In the genomic region with DNA sequence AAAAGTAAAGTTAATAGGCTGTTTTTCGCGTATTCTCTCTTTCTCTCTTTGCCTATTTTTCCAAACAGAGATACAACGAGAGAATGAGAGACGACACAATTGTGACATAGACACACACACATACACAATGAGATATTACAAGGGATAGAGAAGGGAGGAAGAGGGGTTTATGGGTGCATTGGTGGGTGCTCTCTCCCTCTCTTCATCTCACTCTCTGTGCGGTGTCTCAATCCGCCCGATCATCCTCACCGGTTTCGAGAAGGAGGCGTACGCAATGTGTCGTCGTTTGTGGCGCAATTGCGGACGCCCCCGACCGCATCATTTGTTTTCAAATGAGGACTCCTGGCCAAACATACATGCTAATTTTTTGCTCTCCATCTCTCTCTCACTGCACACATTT, we compare ENCODE assay signal across 5 worm cellular contexts.
A peak's percentile ranks its signal among the peaks of the same experiment; 100 is the strongest.
TF ChIP-seq lines count a peak whose summit lies in the region.

No protein-coding gene starts in this region.

TF ChIP-seq in whole organism, L1 larva, 84 proteins besides CTCF, POLR2A, EP300 and RAD21 (continues in another document):
- TF ChIP-seq nhr-77 (tag; optimal IDR thresholded peaks at IDR 0.05; lab: Kevin White, UChicago) (peak; percentile 86), ceh-63 (GFP tag; optimal IDR thresholded peaks at IDR 0.05; lab: Kevin White, UChicago) (peak; percentile 26), grh-1 (GFP tag; IDR thresholded peaks at IDR 0.05; lab: Robert Waterston, UW) (peak; percentile 68), sup-37 (GFP tag; optimal IDR thresholded peaks at IDR 0.05; lab: Kevin White, UChicago) (peak; percentile 28), C04F5.9 (tag; optimal IDR thresholded peaks at IDR 0.05; lab: Kevin White, UChicago) (no peak), sptf-1 (tag; optimal IDR thresholded peaks at IDR 0.05; lab: Kevin White, UChicago) (no peak), C16A3.4 (tag; optimal IDR thresholded peaks at IDR 0.05; lab: Kevin White, UChicago) (peak; percentile 96), tlp-1 (tag; optimal IDR thresholded peaks at IDR 0.05; lab: Kevin White, UChicago) (no peak), fkh-8 (tag; optimal IDR thresholded peaks at IDR 0.05; lab: Kevin White, UChicago) (peak; percentile 95), unc-62 (GFP tag; optimal IDR thresholded peaks at IDR 0.05; lab: Kevin White, UChicago) (no peak), Y116A8C.19 (tag; optimal IDR thresholded peaks at IDR 0.05; lab: Kevin White, UChicago; ENCODE audit: borderline replicate concordance) (no peak), hlh-17 (GFP tag; optimal IDR thresholded peaks at IDR 0.05; lab: Kevin White, UChicago; ENCODE audit: borderline replicate concordance) (no peak), nhr-47 (tag; optimal IDR thresholded peaks at IDR 0.05; lab: Kevin White, UChicago) (peak; percentile 95), egl-27 (tag; optimal IDR thresholded peaks at IDR 0.05; lab: Kevin White, UChicago) (peak; percentile 75 to 76), nhr-76 (tag; optimal IDR thresholded peaks at IDR 0.05; lab: Kevin White, UChicago) (peak; percentile 60), lin-15B (tag; optimal IDR thresholded peaks at IDR 0.05; lab: Kevin White, UChicago) (peak; percentile 14), egl-13 (tag; optimal IDR thresholded peaks at IDR 0.05; lab: Kevin White, UChicago) (peak; percentile 85)

TF ChIP-seq in whole organism, L3 larva, 47 proteins besides CTCF, POLR2A, EP300 and RAD21 (continues in another document):
- TF ChIP-seq zag-1 (tag; optimal IDR thresholded peaks at IDR 0.05; lab: Kevin White, UChicago) = peak; percentile 79
- TF ChIP-seq skn-1 (tag; optimal IDR thresholded peaks at IDR 0.05; lab: Kevin White, UChicago) = peak; percentile 78
- peak; percentile 92 for TF ChIP-seq nhr-23 (tag; optimal IDR thresholded peaks at IDR 0.05; lab: Kevin White, UChicago)
- peak; percentile 10 for TF ChIP-seq fos-1 (tag; optimal IDR thresholded peaks at IDR 0.05; lab: Kevin White, UChicago)
- TF ChIP-seq nhr-43 (tag; optimal IDR thresholded peaks at IDR 0.05; lab: Kevin White, UChicago; ENCODE audit: poor library complexity, severe bottlenecking) = peak; percentile 78
- peak; percentile 93 for TF ChIP-seq fkh-10 (GFP tag; optimal IDR thresholded peaks at IDR 0.05; lab: Kevin White, UChicago)
- no peak for TF ChIP-seq nhr-12 (tag; optimal IDR thresholded peaks at IDR 0.05; lab: Kevin White, UChicago)
- peak; percentile 39 for TF ChIP-seq ztf-11 (tag; optimal IDR thresholded peaks at IDR 0.05; lab: Kevin White, UChicago)
- TF ChIP-seq egl-27 (tag; optimal IDR thresholded peaks at IDR 0.05; lab: Kevin White, UChicago) = peak; percentile 76
- peak; percentile 91 for TF ChIP-seq nfya-1 (tag; optimal IDR thresholded peaks at IDR 0.05; lab: Kevin White, UChicago; ENCODE audit: insufficient read depth)
- TF ChIP-seq elt-3 (tag; optimal IDR thresholded peaks at IDR 0.05; lab: Kevin White, UChicago) = no peak
- peak; percentile 97 for TF ChIP-seq lin-39 (tag; optimal IDR thresholded peaks at IDR 0.05; lab: Kevin White, UChicago)
- peak; percentile 77 for TF ChIP-seq nhr-11 (tag; optimal IDR thresholded peaks at IDR 0.05; lab: Kevin White, UChicago)
- TF ChIP-seq ama-1 (optimal IDR thresholded peaks at IDR 0.05; lab: Kevin White, UChicago) = no peak
- TF ChIP-seq elt-2 (tag; optimal IDR thresholded peaks at IDR 0.05; lab: Kevin White, UChicago) = peak; percentile 43
- TF ChIP-seq nhr-28 (tag; optimal IDR thresholded peaks at IDR 0.05; lab: Kevin White, UChicago) = no peak
- TF ChIP-seq nhr-237 (tag; optimal IDR thresholded peaks at IDR 0.05; lab: Kevin White, UChicago) = no peak

TF ChIP-seq in whole organism, early embryonic, 17 proteins besides CTCF, POLR2A, EP300 and RAD21:
- TF ChIP-seq sea-1 (GFP tag; conservative IDR thresholded peaks at IDR 0.05; lab: Robert Waterston, UW) = peak; percentile 68; the same call in 1 of the 2 replicates
- TF ChIP-seq hmg-4 (GFP tag; optimal IDR thresholded peaks at IDR 0.05; lab: Kevin White, UChicago) = peak; percentile 98
- no peak for TF ChIP-seq hmbx-1 (tag; optimal IDR thresholded peaks at IDR 0.05; lab: Kevin White, UChicago)
- peak; percentile 23; the same call in 1 of the 2 replicates for TF ChIP-seq pes-1 (GFP tag; IDR thresholded peaks at IDR 0.05; lab: Robert Waterston, UW)
- peak; percentile 64 for TF ChIP-seq scrt-1 (GFP tag; IDR thresholded peaks at IDR 0.05; lab: Robert Waterston, UW)
- no peak for TF ChIP-seq tra-4 (tag; optimal IDR thresholded peaks at IDR 0.05; lab: Kevin White, UChicago)
- TF ChIP-seq ama-1 (optimal IDR thresholded peaks at IDR 0.05; lab: Kevin White, UChicago) = no peak
- TF ChIP-seq flt-1 (GFP tag; IDR thresholded peaks at IDR 0.05; lab: Robert Waterston, UW) = peak; percentile 57; the same call in 1 of the 2 replicates
- peak; percentile 69 for TF ChIP-seq ets-7 (tag; optimal IDR thresholded peaks at IDR 0.05; lab: Kevin White, UChicago)
- TF ChIP-seq tbx-11 (GFP tag; IDR thresholded peaks at IDR 0.05; lab: Robert Waterston, UW) = peak; percentile 25; the same call in 1 of the 2 replicates
- no peak for TF ChIP-seq ceh-13 (GFP tag; optimal IDR thresholded peaks at IDR 0.05; lab: Kevin White, UChicago)
- peak; percentile 38 for TF ChIP-seq ceh-36 (tag; optimal IDR thresholded peaks at IDR 0.05; lab: Kevin White, UChicago)
- peak; percentile 67 for TF ChIP-seq aly-1 (tag; optimal IDR thresholded peaks at IDR 0.05; lab: Kevin White, UChicago)
- TF ChIP-seq F13C5.2 (tag; optimal IDR thresholded peaks at IDR 0.05; lab: Kevin White, UChicago) = peak; percentile 95
- TF ChIP-seq hnd-1 (tag; optimal IDR thresholded peaks at IDR 0.05; lab: Kevin White, UChicago) = peak; percentile 10
- TF ChIP-seq tbx-37 (GFP tag; conservative IDR thresholded peaks at IDR 0.05; lab: Robert Waterston, UW) = no peak
- peak; percentile 36 for TF ChIP-seq B0310.2 (tag; optimal IDR thresholded peaks at IDR 0.05; lab: Kevin White, UChicago)

TF ChIP-seq in whole organism, midembryonic, 9 proteins besides CTCF, POLR2A, EP300 and RAD21:
- TF ChIP-seq cog-1 (tag; optimal IDR thresholded peaks at IDR 0.05; lab: Kevin White, UChicago) (peak; percentile 96), klf-2 (GFP tag; conservative IDR thresholded peaks at IDR 0.05; lab: Robert Waterston, UW) (peak; percentile 59; the same call in 1 of the 2 replicates), ztf-23 (GFP tag; IDR thresholded peaks at IDR 0.05; lab: Robert Waterston, UW) (peak; percentile 69; the same call in 1 of the 2 replicates), T22C8.4 (GFP tag; IDR thresholded peaks at IDR 0.05; lab: Robert Waterston, UW) (no peak), ztf-29 (GFP tag; IDR thresholded peaks at IDR 0.05; lab: Robert Waterston, UW) (no peak), flt-1 (GFP tag; IDR thresholded peaks at IDR 0.05; lab: Robert Waterston, UW) (peak; percentile 79), med-1 (GFP tag; optimal IDR thresholded peaks at IDR 0.05; lab: Kevin White, UChicago; ENCODE audit: insufficient read depth) (no peak), ref-1 (GFP tag; conservative IDR thresholded peaks at IDR 0.05; lab: Robert Waterston, UW) (no peak), tab-1 (GFP tag; IDR thresholded peaks at IDR 0.05; lab: Robert Waterston, UW) (peak; percentile 80)

TF ChIP-seq in whole organism, young adult, 124 proteins besides CTCF, POLR2A, EP300 and RAD21 (continues in another document):
- TF ChIP-seq rpc-1 (optimal IDR thresholded peaks at IDR 0.05; lab: Kevin White, UChicago) = no peak
- no peak for TF ChIP-seq rpc-1 (tag; optimal IDR thresholded peaks at IDR 0.05; lab: Kevin White, UChicago)
- no peak for TF ChIP-seq ztf-18 (tag; optimal IDR thresholded peaks at IDR 0.05; lab: Kevin White, UChicago)
- no peak for TF ChIP-seq F22D6.2 (tag; optimal IDR thresholded peaks at IDR 0.05; lab: Kevin White, UChicago)
- TF ChIP-seq attf-5 (GFP tag; optimal IDR thresholded peaks at IDR 0.05; lab: Kevin White, UChicago) = peak; percentile 80
- peak; percentile 71 for TF ChIP-seq pbrm-1 (GFP tag; IDR thresholded peaks at IDR 0.05; lab: Robert Waterston, UW)
- TF ChIP-seq efl-1 (GFP tag; optimal IDR thresholded peaks at IDR 0.05; lab: Kevin White, UChicago) = peak; percentile 17
- TF ChIP-seq egl-18 (GFP tag; IDR thresholded peaks at IDR 0.05; lab: Robert Waterston, UW) = no peak
- peak in 1 of 2 experiments; percentile 28 for TF ChIP-seq let-607 (tag; optimal IDR thresholded peaks at IDR 0.05; lab: Kevin White, UChicago)
- peak; percentile 20 for TF ChIP-seq atf-7 (tag; optimal IDR thresholded peaks at IDR 0.05; lab: Kevin White, UChicago)
- TF ChIP-seq F23B12.7 (tag; optimal IDR thresholded peaks at IDR 0.05; lab: Kevin White, UChicago; ENCODE audit: insufficient read depth) = peak; percentile 4
- TF ChIP-seq cebp-1 (GFP tag; IDR thresholded peaks at IDR 0.05; lab: Robert Waterston, UW) = 0 out of 2 replicates have a peak, but pooled peaks have one; percentile 21
- TF ChIP-seq cebp-1 (tag; optimal IDR thresholded peaks at IDR 0.05; lab: Kevin White, UChicago) = peak; percentile 84
- peak; percentile 39 for TF ChIP-seq athp-1 (tag; optimal IDR thresholded peaks at IDR 0.05; lab: Kevin White, UChicago)
- no peak for TF ChIP-seq ztf-25 (GFP tag; IDR thresholded peaks at IDR 0.05; lab: Robert Waterston, UW)
- no peak for TF ChIP-seq pha-4 (tag; optimal IDR thresholded peaks at IDR 0.05; lab: Kevin White, UChicago)
- 0 out of 2 replicates have a peak, but pooled peaks have one; percentile 54 for TF ChIP-seq ekl-4 (GFP tag; IDR thresholded peaks at IDR 0.05; lab: Robert Waterston, UW)
- TF ChIP-seq B0336.3 (GFP tag; IDR thresholded peaks at IDR 0.05; lab: Robert Waterston, UW) = peak; percentile 60; the same call in 1 of the 2 replicates
- peak; percentile 46 for TF ChIP-seq nhr-80 (tag; optimal IDR thresholded peaks at IDR 0.05; lab: Kevin White, UChicago)
- TF ChIP-seq zfh-2 (GFP tag; conservative IDR thresholded peaks at IDR 0.05; lab: Robert Waterston, UW) = peak; percentile 97
- TF ChIP-seq ets-4 (GFP tag; optimal IDR thresholded peaks at IDR 0.05; lab: Kevin White, UChicago) = no peak
- no peak for TF ChIP-seq sea-2 (GFP tag; IDR thresholded peaks at IDR 0.05; lab: Robert Waterston, UW)
- TF ChIP-seq ZK185.1 (tag; optimal IDR thresholded peaks at IDR 0.05; lab: Kevin White, UChicago; ENCODE audit: poor library complexity, severe bottlenecking) = peak; percentile 37
- peak in 1 of 3 experiments; percentile 36 for TF ChIP-seq lin-35 (GFP tag; optimal IDR thresholded peaks at IDR 0.05; lab: Kevin White, UChicago)
- TF ChIP-seq snpc-4 (GFP tag; optimal IDR thresholded peaks at IDR 0.05; lab: Kevin White, UChicago) = peak; percentile 37
- peak in 3 of 4 experiments; percentile 27 to 67 (median 37) for TF ChIP-seq snpc-4 (tag; optimal IDR thresholded peaks at IDR 0.05; lab: Kevin White, UChicago)
- TF ChIP-seq F57C9.4 (tag; optimal IDR thresholded peaks at IDR 0.05; lab: Kevin White, UChicago) = no peak
- TF ChIP-seq nfya-2 (GFP tag; IDR thresholded peaks at IDR 0.05; lab: Robert Waterston, UW) = no peak
- TF ChIP-seq lin-40 (tag; optimal IDR thresholded peaks at IDR 0.05; lab: Kevin White, UChicago) = peak; percentile 90
- 0 out of 2 replicates have a peak, but pooled peaks have one; percentile 27 for TF ChIP-seq Y95B8A.8 (GFP tag; IDR thresholded peaks at IDR 0.05; lab: Robert Waterston, UW)
- no peak for TF ChIP-seq Y79H2A.3 (GFP tag; conservative IDR thresholded peaks at IDR 0.05; lab: Robert Waterston, UW)
